Worm (Caenorhabditis elegans) whole organism, early embryonic: ENCODE data around the gene K09C8.7.

ENCODE experiments used
- B0310.2 ChIP-seq: sonication (generic microtip); optimal IDR thresholded peaks from 2 replicates; lab custom pipeline; 2016; ENCODE audit warnings: mild to moderate bottlenecking, missing genetic modification characterization, missing compliant biosample characterization
- F13C5.2 ChIP-seq: sonication (generic microtip); optimal IDR thresholded peaks from 2 replicates; lab custom pipeline; 2017; ENCODE audit warnings: mild to moderate bottlenecking, missing genetic modification characterization, inconsistent platforms, missing compliant biosample characterization
- aly-1 ChIP-seq: sonication (generic microtip); optimal IDR thresholded peaks from 2 replicates; lab custom pipeline; 2016; ENCODE audit warnings: missing genetic modification characterization, missing compliant biosample characterization
- ama-1 ChIP-seq: fragments of 150-350 bp; optimal IDR thresholded peaks from 2 replicates; lab custom pipeline; 2014
- ceh-13 ChIP-seq: fragments of 200-800 bp; sonication (Bioruptor generic); optimal IDR thresholded peaks from 2 replicates; lab custom pipeline; 2018; ENCODE audit warnings: mild to moderate bottlenecking, missing genetic modification characterization, missing compliant biosample characterization
- ceh-36 ChIP-seq: sonication (generic microtip); optimal IDR thresholded peaks from 2 replicates; lab custom pipeline; 2016; ENCODE audit warnings: missing genetic modification characterization, inconsistent platforms, missing compliant biosample characterization
- ets-7 ChIP-seq: sonication (generic microtip); optimal IDR thresholded peaks from 2 replicates; lab custom pipeline; 2016; ENCODE audit warnings: missing genotype, missing genetic modification characterization, missing compliant biosample characterization
- flt-1 ChIP-seq: fragments of 200-800 bp; sonication (Bioruptor generic); IDR thresholded peaks from 2 replicates; pipeline ENCODE4 v1.3.6; 2022; ENCODE audit warnings: missing genetic modification characterization, missing compliant biosample characterization
- hmbx-1 ChIP-seq: sonication (generic microtip); optimal IDR thresholded peaks from 2 replicates; lab custom pipeline; 2016; ENCODE audit warnings: mild to moderate bottlenecking, missing genetic modification characterization, missing compliant biosample characterization
- hmg-4 ChIP-seq: fragments of 200-800 bp; sonication (Bioruptor generic); optimal IDR thresholded peaks from 2 replicates; lab custom pipeline; 2018; ENCODE audit warnings: mild to moderate bottlenecking, missing genetic modification characterization, missing compliant biosample characterization
- hnd-1 ChIP-seq: sonication (generic microtip); optimal IDR thresholded peaks from 2 replicates; lab custom pipeline; 2016; ENCODE audit warnings: missing genetic modification characterization, missing compliant biosample characterization
- pes-1 ChIP-seq: fragments of 200-800 bp; sonication (Bioruptor generic); IDR thresholded peaks from 2 replicates; pipeline ENCODE4 v1.3.6; 2022; ENCODE audit warnings: missing genetic modification reagents, missing genetic modification characterization, missing compliant biosample characterization
- scrt-1 ChIP-seq: fragments of 200-800 bp; sonication (Bioruptor generic); IDR thresholded peaks from 2 replicates; pipeline ENCODE4 v1.3.6; 2022; ENCODE audit warnings: missing genetic modification characterization, missing compliant biosample characterization
- sea-1 ChIP-seq: fragments of 200-800 bp; sonication (Bioruptor generic); conservative IDR thresholded peaks from 2 replicates; pipeline ENCODE4 v1.3.6; 2022; ENCODE audit warnings: missing genetic modification characterization, missing compliant biosample characterization
- tbx-11 ChIP-seq: fragments of 200-800 bp; sonication (Bioruptor generic); IDR thresholded peaks from 2 replicates; pipeline ENCODE4 v1.3.6; 2022; ENCODE audit warnings: missing genetic modification characterization, missing compliant biosample characterization
- tbx-37 ChIP-seq: fragments of 200-800 bp; sonication (Bioruptor generic); conservative IDR thresholded peaks from 2 replicates; pipeline ENCODE4 v1.3.6; 2022; ENCODE audit warnings: missing genetic modification reagents, missing genetic modification characterization, missing compliant biosample characterization
- tra-4 ChIP-seq: sonication (generic microtip); optimal IDR thresholded peaks from 2 replicates; lab custom pipeline; 2017; ENCODE audit warnings: missing genetic modification characterization, missing compliant biosample characterization

Gene K09C8.7

ce11 chrX:10951168-10951567 is at the start of gene K09C8.7:
TSS of gene K09C8.7 (minus strand) at chrX:10951393.
- TF ChIP-seq scrt-1 = no peak
- no peak for TF ChIP-seq ama-1 (lab: Kevin White, UChicago)
- no peak for TF ChIP-seq ceh-13 (GFP tag; lab: Kevin White, UChicago)
- no peak for TF ChIP-seq aly-1
- TF ChIP-seq hmg-4 (GFP tag; lab: Kevin White, UChicago) = no peak
- TF ChIP-seq B0310.2 = no peak
- TF ChIP-seq hmbx-1 (tag; lab: Kevin White, UChicago) = no peak
- no peak for TF ChIP-seq tbx-37 (GFP tag; lab: Robert Waterston, UW)
- no peak for TF ChIP-seq F13C5.2 (tag; lab: Kevin White, UChicago)

DNA sequence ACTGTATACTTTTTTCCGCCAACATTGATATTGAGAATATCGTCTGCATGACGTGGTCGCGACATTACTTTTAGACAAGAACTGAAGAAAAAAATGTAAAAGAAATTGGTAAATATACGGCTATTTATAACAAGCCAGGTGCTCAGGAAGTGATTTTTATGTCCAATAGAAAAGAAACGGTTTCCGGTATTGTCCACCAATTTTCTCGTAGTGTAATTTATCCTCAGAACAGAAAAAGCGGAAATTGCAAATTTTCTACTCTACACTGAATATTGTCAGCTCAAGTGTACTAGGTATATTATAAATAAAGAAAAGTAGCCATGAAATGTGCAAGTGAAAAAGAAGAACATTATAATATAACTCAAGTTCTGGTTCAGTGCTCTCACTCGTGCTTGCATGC is 48.0 kb upstream of the K09C8.7 start, which contains the start of gene F59F3.6:
F59F3.6 (minus strand) TSS at position 101 of the 400 bp plus-strand sequence.
- TF ChIP-seq ets-7 (tag; lab: Kevin White, UChicago) = no peak
- no peak for TF ChIP-seq tbx-11 (GFP tag; lab: Robert Waterston, UW)
- TF ChIP-seq tbx-37 (GFP tag; lab: Robert Waterston, UW) = no peak
- no peak for TF ChIP-seq F13C5.2 (tag; lab: Kevin White, UChicago)

- no peak for TF ChIP-seq ets-7 (tag; lab: Kevin White, UChicago)
- no peak for TF ChIP-seq F13C5.2 (tag; lab: Kevin White, UChicago)
- TF ChIP-seq tbx-11 (GFP tag; lab: Robert Waterston, UW) = no peak
- TF ChIP-seq ceh-13 (GFP tag; lab: Kevin White, UChicago) = no peak
Observed at ce11 chrX:10992177-10992576, 41.0 kb upstream of the K09C8.7 start, which contains the start of gene ver-3. TSS of gene ver-3 (plus strand) at chrX:10992477.

- TF ChIP-seq flt-1 (GFP tag; lab: Robert Waterston, UW) (no peak), ama-1 (lab: Kevin White, UChicago) (no peak), tra-4 (tag; lab: Kevin White, UChicago) (no peak), hmg-4 (GFP tag; lab: Kevin White, UChicago) (no peak), hnd-1 (no peak), sea-1 (GFP tag; lab: Robert Waterston, UW) (no peak), ceh-13 (GFP tag; lab: Kevin White, UChicago) (no peak), B0310.2 (no peak), ceh-36 (no peak), scrt-1 (no peak), ets-7 (tag; lab: Kevin White, UChicago) (no peak), hmbx-1 (tag; lab: Kevin White, UChicago) (no peak), tbx-37 (GFP tag; lab: Robert Waterston, UW) (no peak), pes-1 (GFP tag; lab: Robert Waterston, UW) (no peak), tbx-11 (GFP tag; lab: Robert Waterston, UW) (no peak)
Observed at ce11 chrX:10991352-10992172, 40.4 kb upstream of the K09C8.7 start.

DNA sequence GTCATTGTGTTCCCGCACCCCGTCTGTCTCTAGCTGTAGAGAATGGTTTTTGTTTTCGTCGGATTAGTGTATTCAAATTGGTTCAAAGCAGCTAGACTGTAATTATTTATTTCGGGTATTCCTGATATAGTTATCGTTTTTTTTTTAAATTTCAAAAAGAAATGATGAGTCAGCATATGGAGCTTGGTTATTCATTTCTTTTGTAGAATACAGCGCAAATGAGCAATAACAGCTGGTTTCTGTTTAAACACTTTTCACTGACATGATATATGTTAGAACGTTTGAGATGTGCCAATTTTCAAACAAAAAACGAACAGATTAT is 39.6 kb upstream of the K09C8.7 start:
- no peak for TF ChIP-seq ceh-13 (GFP tag; lab: Kevin White, UChicago)
- no peak for TF ChIP-seq tbx-11 (GFP tag; lab: Robert Waterston, UW)
- no peak for TF ChIP-seq flt-1 (GFP tag; lab: Robert Waterston, UW)
- no peak for TF ChIP-seq tra-4 (tag; lab: Kevin White, UChicago)
- no peak for TF ChIP-seq tbx-37 (GFP tag; lab: Robert Waterston, UW)
- no peak for TF ChIP-seq pes-1 (GFP tag; lab: Robert Waterston, UW)

ce11 chrX:10990159-10990854 is 39.1 kb upstream of the K09C8.7 start:
- TF ChIP-seq hmg-4 (GFP tag; lab: Kevin White, UChicago) = no peak
- 0 out of 2 replicates have a peak, but pooled peaks have one; percentile 3 for TF ChIP-seq flt-1 (GFP tag; lab: Robert Waterston, UW)
- no peak for TF ChIP-seq ceh-36
- no peak for TF ChIP-seq tbx-37 (GFP tag; lab: Robert Waterston, UW)
- TF ChIP-seq tbx-11 (GFP tag; lab: Robert Waterston, UW) = no peak

ce11 chrX:10989286-10989685 is 38.1 kb upstream of the K09C8.7 start:
- 0 out of 2 replicates have a peak, but pooled peaks have one; percentile 12 for TF ChIP-seq scrt-1
- TF ChIP-seq ceh-36 = no peak
- TF ChIP-seq pes-1 (GFP tag; lab: Robert Waterston, UW) = no peak

DNA sequence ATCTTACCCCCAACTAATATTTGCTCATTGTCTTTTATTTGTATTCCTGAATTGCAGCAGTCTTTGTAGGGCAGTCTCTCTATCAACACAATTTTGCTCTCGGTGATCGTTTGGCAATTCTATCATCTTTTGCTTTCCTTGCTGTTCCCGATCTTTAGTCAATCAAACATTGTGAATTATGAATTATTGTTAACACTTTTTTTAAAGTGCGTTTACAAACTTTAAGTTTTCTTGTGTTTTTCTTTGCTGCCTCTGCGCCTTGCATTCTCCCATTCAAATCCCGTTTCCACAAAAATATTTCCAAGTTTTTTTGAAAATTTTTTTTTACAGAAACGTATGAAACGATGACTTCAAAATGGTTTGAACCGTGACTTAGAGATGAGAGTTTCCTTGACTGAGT is 30.9 kb upstream of the K09C8.7 start, which contains the start of gene ver-4:
ver-4 (plus strand) TSS at position 301 of the 400 bp plus-strand sequence.
- TF ChIP-seq ceh-36 = no peak
- TF ChIP-seq ceh-13 (GFP tag; lab: Kevin White, UChicago) = no peak
- no peak for TF ChIP-seq flt-1 (GFP tag; lab: Robert Waterston, UW)
- no peak for TF ChIP-seq sea-1 (GFP tag; lab: Robert Waterston, UW)
- no peak for TF ChIP-seq hmg-4 (GFP tag; lab: Kevin White, UChicago)
- TF ChIP-seq scrt-1 = no peak
- TF ChIP-seq tra-4 (tag; lab: Kevin White, UChicago) = no peak
- no peak for TF ChIP-seq pes-1 (GFP tag; lab: Robert Waterston, UW)
- no peak for TF ChIP-seq hmbx-1 (tag; lab: Kevin White, UChicago)
- TF ChIP-seq hnd-1 = no peak
- no peak for TF ChIP-seq aly-1
